Worm (Caenorhabditis elegans): ENCODE data around the gene lgc-1.

DNA sequence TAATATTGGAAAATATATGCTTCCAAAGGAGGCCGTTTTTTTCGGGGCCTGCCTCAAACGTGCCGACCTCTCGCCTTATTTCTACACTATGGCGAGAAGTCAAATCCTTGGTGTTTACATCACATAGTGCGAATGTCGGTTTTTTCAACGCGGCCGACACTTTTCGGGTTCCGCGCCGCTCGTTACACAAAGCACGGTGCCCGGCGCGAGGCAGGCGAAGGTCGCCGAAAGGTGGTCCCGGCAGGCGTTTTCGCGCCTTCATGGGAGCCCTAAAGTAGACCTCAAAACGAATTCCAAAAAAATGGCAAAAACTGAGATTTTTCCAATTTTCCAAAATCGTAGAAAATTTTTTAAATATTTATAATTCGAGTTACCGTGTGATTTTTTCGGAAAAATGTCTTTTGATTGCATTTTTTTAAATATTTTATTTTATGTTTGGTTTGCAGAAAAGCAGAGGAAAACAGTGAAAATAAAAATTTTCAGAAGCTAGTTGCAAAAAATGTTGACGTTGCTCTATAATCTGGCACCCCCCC lies 9.2 kb upstream of the lgc-1 start, which contains the start of gene T05B4.12:
- no peak for TF ChIP-seq lsy-2 (tag; optimal IDR thresholded peaks at IDR 0.05)
- TF ChIP-seq ces-1 (GFP tag; optimal IDR thresholded peaks at IDR 0.05): no peak
- no peak for TF ChIP-seq lin-13 (tag; optimal IDR thresholded peaks at IDR 0.05)
- TF ChIP-seq pha-4 (tag; optimal IDR thresholded peaks at IDR 0.05): no peak
- TF ChIP-seq unc-62 (GFP tag; optimal IDR thresholded peaks at IDR 0.05): no peak

Data from whole organism, mixed stage, embryonic.